Fruit fly (Drosophila melanogaster) whole organism, embryonic: Measurements from ENCODE around the gene CG12035.

ENCODE experiments used
- Abd-B ChIP-seq: fragments of 200-800 bp; sonication (Bioruptor generic); optimal IDR thresholded peaks from 2 replicates; lab custom pipeline; 2018; ENCODE audit warnings: missing biosample characterization, mild to moderate bottlenecking, missing genetic modification characterization, moderate library complexity
- Adf1 ChIP-seq: fragments of 200-800 bp; sonication (Bioruptor generic); IDR thresholded peaks from 2 replicates; pipeline ENCODE4 v1.3.6; 2022; ENCODE audit warnings: missing biosample characterization, missing genetic modification characterization
- Awh ChIP-seq: fragments of 200-800 bp; sonication (Bioruptor generic); IDR thresholded peaks from 2 replicates; pipeline ENCODE4, ENCODE4 v1.3.6; 2022; ENCODE audit warnings: missing biosample characterization, missing genetic modification characterization
- BEAF-32 ChIP-seq: fragments of 200-800 bp; sonication (Bioruptor generic); optimal IDR thresholded peaks from 3 replicates; lab custom pipeline; 2017; ENCODE audit warnings: missing biosample characterization, missing genetic modification characterization, mild to moderate bottlenecking, moderate library complexity, missing genetic modification reagents
- Bdp1 ChIP-seq: fragments of 200-800 bp; sonication (Bioruptor generic); optimal IDR thresholded peaks from 3 replicates; lab custom pipeline; 2016; ENCODE audit warnings: missing biosample characterization, missing genetic modification characterization
- CG10366 ChIP-seq: fragments of 200-800 bp; sonication (Bioruptor generic); IDR thresholded peaks from 2 replicates; pipeline ENCODE4 v1.3.6; 2022; ENCODE audit warnings: missing biosample characterization, missing genetic modification characterization
- CG14667 ChIP-seq: fragments of 200-800 bp; sonication (Bioruptor generic); IDR thresholded peaks from 2 replicates; pipeline ENCODE4 v1.3.6; 2022; ENCODE audit warnings: missing biosample characterization, missing genetic modification characterization
- CG14710 ChIP-seq: fragments of 200-800 bp; sonication (Bioruptor generic); optimal IDR thresholded peaks from 3 replicates; lab custom pipeline; 2019; ENCODE audit warnings: missing biosample characterization, mild to moderate bottlenecking, missing genetic modification characterization, moderate library complexity
- CG17829 ChIP-seq: fragments of 200-800 bp; optimal IDR thresholded peaks from 2 replicates; lab custom pipeline; 2019; ENCODE audit warnings: missing biosample characterization, mild to moderate bottlenecking, missing genetic modification characterization, moderate library complexity
- CG18011 ChIP-seq: fragments of 200-800 bp; sonication (Bioruptor generic); optimal IDR thresholded peaks from 2 replicates; lab custom pipeline; 2017; ENCODE audit warnings: missing biosample characterization, missing genetic modification characterization, mild to moderate bottlenecking, moderate library complexity, missing genotype
- CG2120 ChIP-seq: fragments of 200-800 bp; sonication (Bioruptor generic); optimal IDR thresholded peaks from 3 replicates; lab custom pipeline; 2016; ENCODE audit warnings: missing biosample characterization, missing genetic modification characterization
- CG2678 ChIP-seq: fragments of 200-800 bp; sonication (Bioruptor generic); optimal IDR thresholded peaks from 3 replicates; lab custom pipeline; 2019; ENCODE audit warnings: missing biosample characterization, mild to moderate bottlenecking, missing genetic modification characterization, moderate library complexity
- CG3281 ChIP-seq: fragments of 200-800 bp; sonication (Bioruptor generic); optimal IDR thresholded peaks from 3 replicates; lab custom pipeline; 2017; ENCODE audit warnings: missing biosample characterization, mild to moderate bottlenecking, missing genetic modification characterization
- CG43689 ChIP-seq: fragments of 200-800 bp; sonication (Bioruptor generic); IDR thresholded peaks from 2 replicates; pipeline ENCODE4 v1.3.6; 2022; ENCODE audit warnings: missing biosample characterization, missing genetic modification characterization
- CG4404 ChIP-seq: fragments of 200-800 bp; sonication (Bioruptor generic); IDR thresholded peaks from 2 replicates; pipeline ENCODE4 v1.3.6; 2022; ENCODE audit warnings: missing biosample characterization, missing genetic modification characterization
- CG4424 ChIP-seq: fragments of 200-800 bp; sonication (Bioruptor generic); optimal IDR thresholded peaks from 3 replicates; lab custom pipeline; 2016; ENCODE audit warnings: missing biosample characterization, missing genetic modification characterization
- CG4730 ChIP-seq: fragments of 200-800 bp; sonication (Bioruptor generic); IDR thresholded peaks from 2 replicates; pipeline ENCODE4 v1.3.6; 2022; ENCODE audit warnings: missing biosample characterization, missing genetic modification characterization
- CG5953 ChIP-seq: fragments of 200-800 bp; sonication (Bioruptor generic); IDR thresholded peaks from 2 replicates; pipeline ENCODE4 v1.3.6; 2022; ENCODE audit warnings: missing biosample characterization, missing genetic modification characterization
- CG7357 ChIP-seq: fragments of 200-800 bp; sonication (Bioruptor generic); IDR thresholded peaks from 3 replicates; pipeline ENCODE4 v1.3.6; 2022; ENCODE audit warnings: missing biosample characterization, missing genetic modification characterization
- CG7928 ChIP-seq: fragments of 200-800 bp; sonication (Bioruptor generic); optimal IDR thresholded peaks from 2 replicates; lab custom pipeline; 2017; ENCODE audit warnings: missing biosample characterization, mild to moderate bottlenecking, missing genetic modification characterization
- CG9609 ChIP-seq: fragments of 200-800 bp; sonication (Bioruptor generic); optimal IDR thresholded peaks from 3 replicates; lab custom pipeline; 2016; ENCODE audit warnings: missing biosample characterization, missing genetic modification characterization
- CG9817 ChIP-seq: fragments of 200-800 bp; sonication (Bioruptor generic); optimal IDR thresholded peaks from 2 replicates; lab custom pipeline; 2018; ENCODE audit warnings: missing biosample characterization, mild to moderate bottlenecking, missing genetic modification characterization, moderate library complexity
- CTCF ChIP-seq: fragments of 200-800 bp; sonication (Bioruptor generic); optimal IDR thresholded peaks from 2 replicates; lab custom pipeline; 2017; ENCODE audit warnings: missing biosample characterization, mild to moderate bottlenecking, missing genetic modification characterization, moderate library complexity
- D19B ChIP-seq: fragments of 200-800 bp; sonication (Bioruptor generic); optimal IDR thresholded peaks from 2 replicates; lab custom pipeline; 2017; ENCODE audit warnings: missing biosample characterization, mild to moderate bottlenecking, missing genetic modification characterization
- Dll ChIP-seq: fragments of 200-800 bp; sonication (Bioruptor generic); IDR thresholded peaks from 4 replicates; pipeline ENCODE4 v1.3.6; 2022; ENCODE audit warnings: missing biosample characterization, missing genetic modification characterization; ENCODE audit not compliant: partially characterized antibody
- Dref ChIP-seq: fragments of 200-800 bp; sonication (Bioruptor generic); IDR thresholded peaks from 2 replicates; pipeline ENCODE4 v1.3.6; 2022; ENCODE audit warnings: missing biosample characterization, missing genetic modification characterization
- Drgx ChIP-seq: fragments of 200-800 bp; sonication (Bioruptor generic); IDR thresholded peaks from 2 replicates; pipeline ENCODE4 v1.3.6; 2022; ENCODE audit warnings: missing biosample characterization, missing genetic modification characterization
- Ets65A ChIP-seq: fragments of 200-800 bp; sonication (Bioruptor generic); peaks from one replicate; lab custom pipeline; 2016; ENCODE audit warnings: missing biosample characterization, missing genetic modification characterization
- H2.0 ChIP-seq: fragments of 200-800 bp; sonication (Bioruptor generic); IDR thresholded peaks from 2 replicates; pipeline ENCODE4 v1.3.6; 2022; ENCODE audit warnings: missing biosample characterization, missing genetic modification characterization
- Hr51 ChIP-seq, 2 experiments: fragments of 200-800 bp; sonication (Bioruptor generic); optimal IDR thresholded peaks; 2 replicates in 1 of 2; 3 replicates in 1 of 2; lab custom pipeline; 2016 to 2018; ENCODE audit warnings: missing biosample characterization in 2 of 2, missing genetic modification characterization in 2 of 2, mild to moderate bottlenecking in 1 of 2, moderate library complexity in 1 of 2
- MTF-1 ChIP-seq: fragments of 200-800 bp; sonication (Bioruptor generic); optimal IDR thresholded peaks from 2 replicates; lab custom pipeline; 2018; ENCODE audit warnings: missing biosample characterization, mild to moderate bottlenecking, missing genetic modification characterization, borderline replicate concordance
- Nf-YC ChIP-seq: fragments of 200-800 bp; optimal IDR thresholded peaks from 3 replicates; lab custom pipeline; 2019; ENCODE audit warnings: missing biosample characterization, mild to moderate bottlenecking, missing genetic modification characterization, moderate library complexity
- Optix ChIP-seq: fragments of 200-800 bp; sonication (Bioruptor generic); IDR thresholded peaks from 3 replicates; pipeline ENCODE4 v1.3.6; 2022; ENCODE audit warnings: missing biosample characterization, missing genetic modification characterization
- Side ChIP-seq: fragments of 200-800 bp; sonication (Bioruptor generic); optimal IDR thresholded peaks from 2 replicates; lab custom pipeline; 2016; ENCODE audit warnings: missing biosample characterization, missing genetic modification characterization
- Sin3A ChIP-seq: fragments of >200 bp; optimal IDR thresholded peaks from 2 replicates; lab custom pipeline; 2018
- TFAM ChIP-seq: fragments of 200-800 bp; sonication (Bioruptor generic); optimal IDR thresholded peaks from 2 replicates; lab custom pipeline; 2017; ENCODE audit warnings: missing biosample characterization, missing genetic modification characterization, inconsistent platforms
- abd-A ChIP-seq: fragments of 200-800 bp; sonication (Bioruptor generic); optimal IDR thresholded peaks from 3 replicates; lab custom pipeline; 2019; ENCODE audit warnings: missing biosample characterization, mild to moderate bottlenecking, missing genetic modification characterization, moderate library complexity
- amos ChIP-seq: fragments of 200-800 bp; sonication (Bioruptor generic); IDR thresholded peaks from 2 replicates; pipeline ENCODE4 v1.3.6; 2022; ENCODE audit warnings: missing biosample characterization, missing genetic modification characterization; ENCODE audit not compliant: partially characterized antibody
- ash1 ChIP-seq: fragments of 200-800 bp; sonication (Bioruptor generic); optimal IDR thresholded peaks from 2 replicates; lab custom pipeline; 2018; ENCODE audit warnings: missing biosample characterization, mild to moderate bottlenecking, missing genetic modification characterization
- bab2 ChIP-seq: fragments of 200-800 bp; sonication (Bioruptor generic); optimal IDR thresholded peaks from 2 replicates; lab custom pipeline; 2016; ENCODE audit warnings: missing biosample characterization, missing genetic modification characterization
- bigmax ChIP-seq: fragments of 200-800 bp; sonication (Bioruptor generic); optimal IDR thresholded peaks from 2 replicates; lab custom pipeline; 2018; ENCODE audit warnings: missing biosample characterization, mild to moderate bottlenecking, missing genetic modification characterization
- chn ChIP-seq: fragments of 200-800 bp; sonication (Bioruptor generic); optimal IDR thresholded peaks from 2 replicates; lab custom pipeline; 2016; ENCODE audit warnings: missing biosample characterization, missing genetic modification characterization
- da ChIP-seq: fragments of 200-800 bp; sonication (Bioruptor generic); optimal IDR thresholded peaks from 2 replicates; lab custom pipeline; 2016; ENCODE audit warnings: missing biosample characterization, missing genetic modification characterization
- grn ChIP-seq: fragments of 200-800 bp; sonication (Bioruptor generic); optimal IDR thresholded peaks from 3 replicates; lab custom pipeline; 2017; ENCODE audit warnings: missing biosample characterization, missing genetic modification characterization
- kni ChIP-seq: fragments of 200-800 bp; sonication (Bioruptor generic); optimal IDR thresholded peaks from 3 replicates; lab custom pipeline; 2017; ENCODE audit warnings: mild to moderate bottlenecking, missing biosample characterization, missing genetic modification reagents, missing genetic modification characterization
- pb ChIP-seq: fragments of 200-800 bp; sonication (Bioruptor generic); optimal IDR thresholded peaks from 3 replicates; lab custom pipeline; 2016; ENCODE audit warnings: missing biosample characterization, missing genetic modification characterization
- pfk ChIP-seq: fragments of 200-800 bp; sonication (Bioruptor generic); optimal IDR thresholded peaks from 2 replicates; lab custom pipeline; 2018; ENCODE audit warnings: missing biosample characterization, mild to moderate bottlenecking, missing genetic modification characterization, moderate library complexity
- usp ChIP-seq: fragments of >200 bp; optimal IDR thresholded peaks from 2 replicates; lab custom pipeline; 2017; ENCODE audit warnings: missing biosample characterization, missing genetic modification characterization
- wdn ChIP-seq: fragments of 200-800 bp; sonication (Bioruptor generic); IDR thresholded peaks from 2 replicates; pipeline ENCODE4 v1.3.6; 2022; ENCODE audit warnings: missing biosample characterization, missing genetic modification characterization
- z ChIP-seq: fragments of 200-800 bp; sonication (Bioruptor generic); IDR thresholded peaks from 3 replicates; pipeline ENCODE4 v1.3.6; 2022; ENCODE audit warnings: missing biosample characterization, missing genetic modification characterization
- zfh1 ChIP-seq: fragments of 200-800 bp; sonication (Bioruptor generic); IDR thresholded peaks from 3 replicates; pipeline ENCODE4 v1.3.6; 2022; ENCODE audit warnings: missing biosample characterization, missing genetic modification characterization

Gene CG12035

DNA sequence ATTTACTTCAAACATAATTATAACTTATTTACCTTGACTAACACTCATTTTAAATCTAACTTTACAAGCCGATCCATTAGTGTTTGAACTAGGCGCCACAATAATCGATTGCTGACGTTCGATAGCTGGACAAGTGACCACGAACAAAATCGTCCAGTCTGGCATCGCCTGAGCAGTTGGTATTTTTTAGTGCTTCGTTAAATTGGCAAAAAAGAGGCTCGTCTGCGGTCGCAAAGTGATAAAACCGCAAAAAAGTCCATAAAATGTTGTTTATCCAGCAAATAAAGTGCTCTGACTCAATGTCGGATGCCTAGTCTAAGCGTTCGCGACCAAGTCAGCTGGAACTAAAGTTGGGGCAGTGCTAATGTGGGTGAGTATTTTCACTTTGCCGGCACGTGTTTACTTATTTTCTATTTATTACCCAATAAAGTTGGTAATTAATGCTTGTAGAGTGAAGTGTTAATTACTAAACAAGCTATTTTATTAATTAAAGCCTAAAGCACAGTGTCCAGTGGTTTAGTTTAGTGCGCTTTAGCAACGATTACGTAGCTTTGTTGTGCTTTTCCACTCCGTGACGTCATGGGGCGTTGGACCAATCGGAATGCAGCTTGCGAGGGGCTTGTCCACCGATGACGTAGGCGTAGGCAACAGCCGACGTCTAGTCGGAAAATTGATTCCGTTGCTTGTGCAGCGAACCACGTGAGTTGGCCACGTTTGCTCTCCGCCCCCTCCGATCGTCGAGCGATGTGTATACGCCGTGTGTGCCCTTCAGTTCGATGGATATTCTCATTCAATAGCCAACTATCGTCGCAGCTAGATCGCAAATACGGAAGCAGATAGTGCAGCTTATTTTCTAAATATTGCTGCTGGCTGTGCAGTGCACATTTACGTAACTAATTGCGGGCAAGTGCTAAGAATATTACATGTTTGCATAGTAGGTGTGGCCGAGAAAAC is 14.5 kb downstream of the CG12035 start, which contains the start of gene Gk2 (continued):
- TF ChIP-seq Sin3A (lab: Kevin White, UChicago): peak; percentile 63
- TF ChIP-seq CTCF (GFP tag; lab: Kevin White, UChicago): no peak
- no peak for TF ChIP-seq Ets65A
- no peak for TF ChIP-seq da
- TF ChIP-seq pb (GFP tag; lab: Kevin White, UChicago): no peak
- peak; percentile 57; the same call in 1 of the 2 replicates for TF ChIP-seq amos (GFP tag; lab: Robert Waterston, UW)
- no peak for TF ChIP-seq chn
- peak; percentile 44 for TF ChIP-seq Abd-B (GFP tag; lab: Kevin White, UChicago)
- TF ChIP-seq Optix: no peak
- TF ChIP-seq MTF-1 (GFP tag; lab: Kevin White, UChicago): no peak
- peak; percentile 55; the same call in 3 of the 4 replicates for TF ChIP-seq Dll
- no peak for TF ChIP-seq grn (GFP tag; lab: Kevin White, UChicago)
- peak; percentile 94 for TF ChIP-seq Dref
- TF ChIP-seq bigmax (GFP tag; lab: Kevin White, UChicago): no peak
- no peak for TF ChIP-seq Adf1 (GFP tag; lab: Robert Waterston, UW)
- no peak for TF ChIP-seq zfh1 (GFP tag; lab: Robert Waterston, UW)
- TF ChIP-seq CG4424 (GFP tag; lab: Kevin White, UChicago): no peak
- TF ChIP-seq pfk (GFP tag; lab: Kevin White, UChicago): no peak
- no peak for TF ChIP-seq ash1 (GFP tag; lab: Kevin White, UChicago)
- peak; percentile 17 for TF ChIP-seq abd-A (tag; lab: Kevin White, UChicago)
- no peak for TF ChIP-seq kni
- TF ChIP-seq CG2120 (GFP tag; lab: Kevin White, UChicago): no peak
- no peak for TF ChIP-seq H2.0 (GFP tag; lab: Robert Waterston, UW)
- no peak for TF ChIP-seq CG43689 (GFP tag; lab: Robert Waterston, UW)
- TF ChIP-seq CG7928 (GFP tag; lab: Kevin White, UChicago): no peak
- peak; percentile 48 for TF ChIP-seq CG14710 (tag; lab: Kevin White, UChicago)
- TF ChIP-seq CG3281 (GFP tag; lab: Kevin White, UChicago): peak; percentile 22
- no peak for TF ChIP-seq CG9817 (tag; lab: Kevin White, UChicago)
- TF ChIP-seq bab2 (GFP tag; lab: Kevin White, UChicago): no peak
- no peak for TF ChIP-seq CG9609
- TF ChIP-seq usp: no peak
- no peak for TF ChIP-seq CG18011 (GFP tag; lab: Kevin White, UChicago)
- TF ChIP-seq CG4730 (GFP tag; lab: Robert Waterston, UW): no peak
- TF ChIP-seq Hr51 (GFP tag; optimal IDR thresholded peaks at IDR 0.05; lab: Kevin White, UChicago): no peak
- TF ChIP-seq CG5953 (GFP tag; lab: Robert Waterston, UW): no peak
- TF ChIP-seq Nf-YC: peak; percentile 96
- TF ChIP-seq CG2678 (tag; lab: Kevin White, UChicago): no peak
- TF ChIP-seq D19B (GFP tag; lab: Kevin White, UChicago): no peak
- no peak for TF ChIP-seq TFAM (GFP tag; lab: Kevin White, UChicago)
- TF ChIP-seq Awh: no peak
- no peak for TF ChIP-seq CG4404 (GFP tag; lab: Robert Waterston, UW)
- TF ChIP-seq Drgx (GFP tag; lab: Robert Waterston, UW): no peak
- no peak for TF ChIP-seq z
- no peak for TF ChIP-seq Bdp1 (GFP tag; lab: Kevin White, UChicago)
- no peak for TF ChIP-seq CG10366
- no peak for TF ChIP-seq wdn
- no peak for TF ChIP-seq CG7357 (GFP tag; lab: Robert Waterston, UW)
- no peak for TF ChIP-seq CG14667 (GFP tag; lab: Robert Waterston, UW)
- TF ChIP-seq BEAF-32 (GFP tag; lab: Kevin White, UChicago): peak; percentile 70
- TF ChIP-seq CG17829 (tag; lab: Kevin White, UChicago): no peak
- TF ChIP-seq Side (GFP tag; lab: Kevin White, UChicago): no peak
